Worm (Caenorhabditis elegans) whole organism, L1 larva: Measurements from ENCODE around the gene Y32B12B.2.

Experiments
- C16A3.4 ChIP-seq: fragments of 150-350 bp; optimal IDR thresholded peaks from 2 replicates; lab custom pipeline; 2014; ENCODE audit warnings: missing biosample characterization, missing genetic modification characterization
- F16B12.6 ChIP-seq: fragments of 150-350 bp; optimal IDR thresholded peaks from 2 replicates; lab custom pipeline; 2014; ENCODE audit warnings: missing biosample characterization, missing genetic modification characterization
- Y116A8C.19 ChIP-seq: sonication (generic microtip); optimal IDR thresholded peaks from 2 replicates; lab custom pipeline; 2016; ENCODE audit warnings: missing compliant biosample characterization, missing genetic modification characterization, borderline replicate concordance
- aha-1 ChIP-seq: fragments of 150-350 bp; optimal IDR thresholded peaks from 2 replicates; lab custom pipeline; 2014; ENCODE audit warnings: missing biosample characterization, missing genetic modification characterization
- aly-2 ChIP-seq: fragments of 150-350 bp; optimal IDR thresholded peaks from 2 replicates; lab custom pipeline; 2014; ENCODE audit warnings: missing biosample characterization, missing genetic modification characterization
- blmp-1 ChIP-seq: fragments of 150-350 bp; optimal IDR thresholded peaks from 2 replicates; lab custom pipeline; 2014; ENCODE audit warnings: missing biosample characterization, missing genetic modification characterization
- ceh-8 ChIP-seq: fragments of 200-800 bp; sonication (Bioruptor generic); optimal IDR thresholded peaks from 2 replicates; lab custom pipeline; 2018; ENCODE audit warnings: mild to moderate bottlenecking, missing genetic modification characterization, moderate library complexity, missing compliant biosample characterization
- efl-3 ChIP-seq: fragments of 200-800 bp; sonication (Bioruptor generic); optimal IDR thresholded peaks from 2 replicates; lab custom pipeline; 2018; ENCODE audit warnings: mild to moderate bottlenecking, missing genetic modification characterization, missing compliant biosample characterization
- elt-2 ChIP-seq: sonication (generic microtip); optimal IDR thresholded peaks from 2 replicates; lab custom pipeline; 2016; ENCODE audit warnings: missing genetic modification characterization, mild to moderate bottlenecking, inconsistent platforms, missing compliant biosample characterization, missing genetic modification reagents
- ets-5 ChIP-seq: fragments of 200-800 bp; sonication (Bioruptor generic); IDR thresholded peaks from 2 replicates; pipeline ENCODE4 v1.3.6; 2022; ENCODE audit warnings: missing genetic modification characterization, missing compliant biosample characterization
- fkh-10 ChIP-seq: sonication (generic microtip); optimal IDR thresholded peaks from 2 replicates; lab custom pipeline; 2017; ENCODE audit warnings: missing biosample characterization, missing genetic modification reagents, missing genetic modification characterization
- fkh-4 ChIP-seq: sonication (generic microtip); optimal IDR thresholded peaks from 2 replicates; lab custom pipeline; 2016; ENCODE audit warnings: missing compliant biosample characterization, missing genetic modification characterization, borderline replicate concordance
- grh-1 ChIP-seq: fragments of 200-800 bp; sonication (Bioruptor generic); IDR thresholded peaks from 2 replicates; pipeline ENCODE4 v1.3.6; 2022; ENCODE audit warnings: missing genetic modification reagents, missing genetic modification characterization, missing compliant biosample characterization
- hlh-4 ChIP-seq: sonication (generic microtip); optimal IDR thresholded peaks from 2 replicates; lab custom pipeline; 2016; ENCODE audit warnings: mild to moderate bottlenecking, missing genetic modification characterization, missing compliant biosample characterization
- isw-1 ChIP-seq: fragments of 200-800 bp; sonication (Bioruptor generic); IDR thresholded peaks from 2 replicates; pipeline ENCODE4 v1.3.6; 2022; ENCODE audit warnings: missing genetic modification characterization, missing compliant biosample characterization
- jun-1 ChIP-seq: fragments of 150-350 bp; optimal IDR thresholded peaks from 2 replicates; lab custom pipeline; 2014; ENCODE audit warnings: missing biosample characterization, missing genetic modification reagents, missing genetic modification characterization
- lin-13 ChIP-seq: fragments of 150-350 bp; optimal IDR thresholded peaks from 2 replicates; lab custom pipeline; 2014; ENCODE audit warnings: missing biosample characterization, missing genetic modification reagents, missing genetic modification characterization
- lin-14 ChIP-seq: fragments of 200-800 bp; sonication (Bioruptor generic); optimal IDR thresholded peaks from 2 replicates; lab custom pipeline; 2018; ENCODE audit warnings: mild to moderate bottlenecking, missing genetic modification characterization, moderate library complexity, missing compliant biosample characterization
- lin-39 ChIP-seq: fragments of 150-350 bp; optimal IDR thresholded peaks from 2 replicates; lab custom pipeline; 2014; ENCODE audit warnings: missing biosample characterization, missing genetic modification reagents, missing genetic modification characterization
- lsy-2 ChIP-seq, 2 experiments: fragments of 150-350 bp; optimal IDR thresholded peaks; 2 replicates each; lab custom pipeline; 2014; ENCODE audit warnings: missing biosample characterization in 2 of 2, missing genetic modification characterization in 2 of 2
- mab-9 ChIP-seq: fragments of 200-800 bp; sonication (Bioruptor generic); IDR thresholded peaks from 2 replicates; pipeline ENCODE4 v1.3.6; 2022; ENCODE audit warnings: missing genetic modification reagents, missing genetic modification characterization, missing compliant biosample characterization
- nhr-11 ChIP-seq: fragments of 150-350 bp; optimal IDR thresholded peaks from 2 replicates; lab custom pipeline; 2014; ENCODE audit warnings: missing biosample characterization, missing genetic modification characterization
- nhr-20 ChIP-seq: sonication (generic microtip); optimal IDR thresholded peaks from 2 replicates; lab custom pipeline; 2016; ENCODE audit warnings: mild to moderate bottlenecking, missing genetic modification characterization, missing compliant biosample characterization
- nhr-28 ChIP-seq: fragments of 150-350 bp; optimal IDR thresholded peaks from 2 replicates; lab custom pipeline; 2014; ENCODE audit warnings: missing biosample characterization, missing genetic modification characterization
- nhr-47 ChIP-seq: sonication (generic microtip); optimal IDR thresholded peaks from 2 replicates; lab custom pipeline; 2016; ENCODE audit warnings: mild to moderate bottlenecking, missing genetic modification characterization, moderate library complexity, missing compliant biosample characterization
- nhr-71 ChIP-seq: sonication (generic microtip); optimal IDR thresholded peaks from 2 replicates; lab custom pipeline; 2016; ENCODE audit warnings: mild to moderate bottlenecking, missing genetic modification characterization, moderate library complexity, missing compliant biosample characterization
- nhr-90 ChIP-seq: sonication (generic microtip); optimal IDR thresholded peaks from 2 replicates; lab custom pipeline; 2016; ENCODE audit warnings: mild to moderate bottlenecking, missing genetic modification characterization, missing compliant biosample characterization; ENCODE audit not compliant: poor library complexity
- pag-3 ChIP-seq: sonication (generic microtip); optimal IDR thresholded peaks from 2 replicates; lab custom pipeline; 2017; ENCODE audit warnings: missing genetic modification characterization, mild to moderate bottlenecking, missing compliant biosample characterization, antibody characterized with exemption, borderline replicate concordance; ENCODE audit not compliant: insufficient read depth
- pax-3 ChIP-seq: fragments of 200-800 bp; sonication (Bioruptor generic); optimal IDR thresholded peaks from 2 replicates; lab custom pipeline; 2018; ENCODE audit warnings: mild to moderate bottlenecking, missing genetic modification characterization, moderate library complexity, missing compliant biosample characterization
- pqm-1 ChIP-seq: sonication (generic microtip); optimal IDR thresholded peaks from 3 replicates; lab custom pipeline; 2017; ENCODE audit warnings: missing biosample characterization, missing genetic modification characterization
- sptf-1 ChIP-seq: fragments of 150-350 bp; optimal IDR thresholded peaks from 2 replicates; lab custom pipeline; 2014; ENCODE audit warnings: missing biosample characterization, missing genetic modification characterization
- sup-37 ChIP-seq: fragments of 200-800 bp; sonication (Bioruptor generic); optimal IDR thresholded peaks from 2 replicates; lab custom pipeline; 2018; ENCODE audit warnings: mild to moderate bottlenecking, missing genetic modification characterization, missing compliant biosample characterization
- tbx-2 ChIP-seq: sonication (generic microtip); optimal IDR thresholded peaks from 2 replicates; lab custom pipeline; 2016; ENCODE audit warnings: missing genetic modification characterization, missing compliant biosample characterization
- unc-62 ChIP-seq: fragments of 150-350 bp; optimal IDR thresholded peaks from 2 replicates; lab custom pipeline; 2014; ENCODE audit warnings: missing biosample characterization, missing genetic modification reagents, missing genetic modification characterization
- unc-86 ChIP-seq: sonication (generic microtip); optimal IDR thresholded peaks from 2 replicates; lab custom pipeline; 2016; ENCODE audit warnings: missing genetic modification characterization, missing compliant biosample characterization
- unc-98 ChIP-seq: fragments of 200-800 bp; sonication (Bioruptor generic); IDR thresholded peaks from 2 replicates; pipeline ENCODE4 v1.3.6; 2022; ENCODE audit warnings: missing genetic modification characterization, missing compliant biosample characterization
- vab-15 ChIP-seq: sonication (generic microtip); optimal IDR thresholded peaks from 2 replicates; lab custom pipeline; 2017; ENCODE audit warnings: missing genotype, mild to moderate bottlenecking, missing genetic modification characterization, missing compliant biosample characterization
- ztf-11 ChIP-seq, 2 experiments: sonication (generic microtip); optimal IDR thresholded peaks; 2 replicates each; lab custom pipeline; 2016 to 2017; ENCODE audit warnings: missing genetic modification characterization in 2 of 2, missing biosample characterization in 1 of 2, missing compliant biosample characterization in 1 of 2

Gene Y32B12B.2

ce11 chrV:16499006-16499405 lies 39.2 kb upstream of the Y32B12B.2 start, which contains the start of gene F36D3.1 (continued):
- TF ChIP-seq vab-15, result no peak
- TF ChIP-seq unc-86, result peak; percentile 7
- TF ChIP-seq efl-3, result no peak
- peak; percentile 71 for TF ChIP-seq blmp-1 (tag; lab: Kevin White, UChicago)
- no peak for TF ChIP-seq grh-1 (GFP tag; lab: Robert Waterston, UW)
- no peak for TF ChIP-seq nhr-28
- peak; percentile 28 for TF ChIP-seq tbx-2 (tag; lab: Kevin White, UChicago)
- peak; percentile 57 to 83 for TF ChIP-seq lsy-2 (tag; optimal IDR thresholded peaks at IDR 0.05; lab: Kevin White, UChicago)
- TF ChIP-seq aha-1 (tag; lab: Kevin White, UChicago), result no peak
- no peak for TF ChIP-seq Y116A8C.19 (tag; lab: Kevin White, UChicago)
- peak; percentile 43 for TF ChIP-seq C16A3.4 (tag; lab: Kevin White, UChicago)
- peak; percentile 58 for TF ChIP-seq nhr-47 (tag; lab: Kevin White, UChicago)
- TF ChIP-seq lin-39 (tag; lab: Kevin White, UChicago), result no peak
- TF ChIP-seq F16B12.6 (tag; lab: Kevin White, UChicago), result peak; percentile 84
- no peak for TF ChIP-seq ets-5 (GFP tag; lab: Robert Waterston, UW)
- no peak for TF ChIP-seq fkh-4 (tag; lab: Kevin White, UChicago)
- no peak for TF ChIP-seq pag-3 (tag; lab: Kevin White, UChicago)
- TF ChIP-seq nhr-11 (tag; lab: Kevin White, UChicago), result no peak
- TF ChIP-seq sptf-1 (tag; lab: Kevin White, UChicago), result no peak
- TF ChIP-seq nhr-20, result peak; percentile 22
- TF ChIP-seq mab-9, result no peak
- TF ChIP-seq aly-2 (tag; lab: Kevin White, UChicago), result no peak
- TF ChIP-seq unc-62, result no peak
- no peak for TF ChIP-seq nhr-71 (tag; lab: Kevin White, UChicago)
- TF ChIP-seq isw-1 (GFP tag; lab: Robert Waterston, UW), result no peak
- no peak for TF ChIP-seq unc-98
- no peak for TF ChIP-seq sup-37
- peak; percentile 45 for TF ChIP-seq lin-13 (GFP tag; lab: Kevin White, UChicago)
- no peak for TF ChIP-seq ceh-8
- TF ChIP-seq elt-2 (tag; lab: Kevin White, UChicago), result no peak
- TF ChIP-seq pqm-1 (tag; lab: Kevin White, UChicago), result no peak

DNA sequence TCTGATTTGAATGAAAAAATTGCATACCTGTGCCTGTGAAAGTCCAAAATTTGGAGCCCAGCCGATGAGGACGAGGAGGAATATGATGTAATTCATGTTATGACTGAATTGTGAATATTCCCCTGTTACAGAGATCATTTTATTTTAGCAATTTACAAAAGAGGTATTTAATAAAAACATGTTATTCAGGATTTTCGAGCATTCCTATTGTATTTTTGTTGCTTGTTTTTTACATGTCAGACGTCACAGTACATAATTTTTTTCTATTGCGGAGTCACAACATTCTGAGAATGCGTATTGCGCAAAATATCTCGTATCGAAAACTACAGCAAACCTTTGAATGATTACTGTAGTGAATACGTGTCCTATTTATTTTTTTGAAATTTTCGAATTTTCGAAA lies 35.0 kb upstream of the Y32B12B.2 start, which contains the start of gene F36D3.14:
TSS of gene F36D3.14 (minus strand) at position 101 of the 400 bp plus-strand sequence.
- TF ChIP-seq jun-1 (no peak), isw-1 (GFP tag; lab: Robert Waterston, UW) (no peak), pqm-1 (tag; lab: Kevin White, UChicago) (no peak)

- TF ChIP-seq hlh-4 (no peak), unc-86 (no peak), fkh-10 (GFP tag; lab: Kevin White, UChicago) (no peak)
- TF ChIP-seq, all 84 proteins: peak for 0
These were observed 32.4 kb upstream of the Y32B12B.2 start, which contains the start of gene nhr-54 for ce11 chrV:16505828-16506227. Gene nhr-54 (minus strand): TSS chrV:16505928.

DNA sequence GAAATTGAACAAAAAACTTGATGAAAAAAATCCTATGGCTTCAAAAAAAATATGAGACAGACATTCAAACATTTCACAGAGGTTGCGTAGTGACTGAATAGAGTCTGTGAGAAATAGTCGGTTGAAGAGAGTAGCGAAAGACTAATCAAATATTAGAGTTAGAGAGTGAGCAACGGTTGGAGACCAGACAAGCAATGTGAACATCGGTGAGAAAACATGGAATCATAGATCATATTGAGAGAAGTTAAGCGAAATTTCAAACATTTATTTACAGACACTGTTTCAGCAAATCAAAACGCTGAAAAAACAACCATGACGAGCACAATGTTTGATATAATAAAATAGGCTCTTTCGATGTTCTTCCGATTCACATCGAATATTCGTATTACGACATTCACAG lies 31.5 kb upstream of the Y32B12B.2 start:
- TF ChIP-seq lin-14 (GFP tag; lab: Kevin White, UChicago) (peak; percentile 8), lin-13 (GFP tag; lab: Kevin White, UChicago) (no peak)

ce11 chrV:16508667-16509066 lies 29.5 kb upstream of the Y32B12B.2 start, which contains the start of gene srr-3:
Gene srr-3 (minus strand): TSS chrV:16508767.
- TF ChIP-seq lin-14 (GFP tag; lab: Kevin White, UChicago) (no peak), nhr-90 (no peak), pax-3 (tag; lab: Kevin White, UChicago) (no peak), ztf-11 (tag; optimal IDR thresholded peaks at IDR 0.05; lab: Kevin White, UChicago) (no peak)
